Worm (Caenorhabditis elegans) whole organism, midembryonic: ENCODE results near the gene jmjd-2.

Experiments
- T22C8.4 ChIP-seq: fragments of 200-800 bp; sonication (Bioruptor generic); IDR thresholded peaks from 2 replicates; pipeline ENCODE4 v1.3.6; 2022; ENCODE audit warnings: missing genetic modification characterization, missing compliant biosample characterization
- cog-1 ChIP-seq: sonication (generic microtip); optimal IDR thresholded peaks from 2 replicates; lab custom pipeline; 2016; ENCODE audit warnings: missing genetic modification characterization, missing compliant biosample characterization
- flt-1 ChIP-seq: fragments of 200-800 bp; sonication (Bioruptor generic); IDR thresholded peaks from 2 replicates; pipeline ENCODE4 v1.3.6; 2022; ENCODE audit warnings: missing genetic modification characterization, missing compliant biosample characterization
- klf-2 ChIP-seq: fragments of 200-800 bp; sonication (Bioruptor generic); conservative IDR thresholded peaks from 2 replicates; pipeline ENCODE4 v1.3.6; 2022; ENCODE audit warnings: missing genetic modification reagents, missing genetic modification characterization, missing compliant biosample characterization
- med-1 ChIP-seq: sonication (generic microtip); optimal IDR thresholded peaks from 2 replicates; lab custom pipeline; 2017; ENCODE audit warnings: missing genetic modification characterization, mild to moderate bottlenecking, missing compliant biosample characterization, antibody characterized with exemption, missing genetic modification reagents; ENCODE audit not compliant: insufficient read depth
- ref-1 ChIP-seq: fragments of 200-800 bp; sonication (Bioruptor generic); conservative IDR thresholded peaks from 2 replicates; pipeline ENCODE4 v1.3.6; 2022; ENCODE audit warnings: missing genetic modification reagents, missing genetic modification characterization, missing compliant biosample characterization
- tab-1 ChIP-seq: fragments of 200-800 bp; sonication (Bioruptor generic); IDR thresholded peaks from 2 replicates; pipeline ENCODE4 v1.3.6; 2022; ENCODE audit warnings: missing genetic modification characterization, missing compliant biosample characterization
- ztf-23 ChIP-seq: fragments of 200-800 bp; sonication (Bioruptor generic); IDR thresholded peaks from 2 replicates; pipeline ENCODE4 v1.3.6; 2022; ENCODE audit warnings: missing genetic modification reagents, missing genetic modification characterization, missing compliant biosample characterization
- ztf-29 ChIP-seq: fragments of 200-800 bp; sonication (Bioruptor generic); IDR thresholded peaks from 2 replicates; pipeline ENCODE4 v1.3.6; 2022; ENCODE audit warnings: missing genetic modification reagents, missing genetic modification characterization, missing compliant biosample characterization

jmjd-2 gene

DNA sequence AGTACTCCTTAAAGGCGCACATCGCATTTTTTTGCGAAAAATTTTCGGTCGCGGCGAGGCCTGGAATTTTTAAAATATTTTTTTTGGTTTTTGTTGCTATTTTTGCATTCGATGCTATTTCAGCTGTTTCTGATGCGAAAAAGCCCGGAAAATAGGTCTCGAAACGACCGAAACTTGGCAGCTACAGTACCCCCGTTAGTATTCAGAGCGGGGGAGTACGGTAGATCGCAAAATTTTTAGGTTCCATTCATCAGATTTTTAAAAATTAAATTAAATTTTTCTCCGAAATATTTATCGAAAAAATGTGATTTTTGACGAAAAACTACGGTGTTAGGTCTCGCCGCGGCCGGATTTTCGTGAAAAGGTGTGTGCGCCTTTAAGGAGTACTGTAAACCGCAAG is 12.4 kb upstream of the jmjd-2 start:
- TF ChIP-seq med-1 (no peak), flt-1 (GFP tag; lab: Robert Waterston, UW) (no peak), cog-1 (tag; lab: Kevin White, UChicago) (no peak), klf-2 (GFP tag; lab: Robert Waterston, UW) (no peak), ref-1 (GFP tag; lab: Robert Waterston, UW) (no peak), ztf-23 (GFP tag; lab: Robert Waterston, UW) (no peak), T22C8.4 (GFP tag; lab: Robert Waterston, UW) (no peak)

DNA sequence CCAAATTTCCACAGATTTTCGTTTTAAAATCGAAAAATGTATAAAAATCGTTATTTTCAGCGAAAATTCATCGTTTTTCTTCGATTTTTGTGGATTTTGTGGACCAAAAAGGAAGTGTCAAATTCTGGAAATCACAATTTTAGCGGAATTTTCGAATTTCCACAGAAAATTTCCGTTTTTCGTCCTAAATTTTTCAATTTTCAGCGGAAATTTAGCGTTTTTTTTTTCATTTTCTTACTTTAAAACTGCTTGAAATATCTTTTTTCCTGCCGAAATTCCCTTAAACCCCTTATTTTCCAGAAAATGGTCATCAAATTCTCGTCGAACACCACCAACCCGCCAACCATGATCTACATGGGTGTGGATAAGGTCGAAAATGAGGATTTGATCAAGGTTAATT is 8.7 kb upstream of the jmjd-2 start, which contains the start of gene Y54G11A.2:
Y54G11A.2 (plus strand) TSS at position 301 of the 400 bp plus-strand sequence.
- TF ChIP-seq flt-1 (GFP tag; lab: Robert Waterston, UW) = no peak
- TF ChIP-seq T22C8.4 (GFP tag; lab: Robert Waterston, UW) = no peak
- TF ChIP-seq ztf-23 (GFP tag; lab: Robert Waterston, UW) = no peak
- TF ChIP-seq tab-1 (GFP tag; lab: Robert Waterston, UW) = no peak
- TF ChIP-seq cog-1 (tag; lab: Kevin White, UChicago) = no peak
- TF ChIP-seq med-1 = no peak
- no peak for TF ChIP-seq ref-1 (GFP tag; lab: Robert Waterston, UW)
- TF ChIP-seq klf-2 (GFP tag; lab: Robert Waterston, UW) = no peak
- TF ChIP-seq ztf-29 (GFP tag; lab: Robert Waterston, UW) = no peak

DNA sequence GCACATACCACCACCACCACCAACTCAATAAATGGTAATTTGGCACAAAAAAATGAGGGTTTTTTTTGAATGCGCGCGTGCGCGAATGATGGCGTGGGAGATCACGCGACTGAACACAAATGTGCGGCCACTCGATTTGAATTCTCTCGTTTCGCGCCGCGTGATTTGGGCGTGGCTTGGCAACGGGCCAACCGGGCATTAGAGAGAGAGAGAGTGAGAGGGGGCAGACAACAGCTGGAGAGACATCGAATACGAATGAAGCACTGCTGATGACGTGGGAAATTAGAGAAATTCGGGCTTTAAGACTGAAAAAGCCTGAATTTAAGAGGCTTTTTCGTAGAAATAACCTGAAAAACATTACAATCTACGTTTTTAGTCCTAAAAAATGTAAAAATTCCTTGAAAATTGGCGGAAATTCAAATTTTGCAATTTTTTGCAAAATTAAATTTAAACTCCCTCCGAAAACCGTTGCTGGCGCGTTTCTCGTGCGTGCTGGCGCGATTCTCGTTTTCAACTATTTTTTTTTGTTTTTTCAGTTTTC is 8.1 kb upstream of the jmjd-2 start:
- TF ChIP-seq med-1 (no peak), ztf-23 (GFP tag; lab: Robert Waterston, UW) (peak; percentile 66), ref-1 (GFP tag; lab: Robert Waterston, UW) (0 out of 2 replicates have a peak, but pooled peaks have one; percentile 51), ztf-29 (GFP tag; lab: Robert Waterston, UW) (no peak; the same call in 1 of the 2 replicates), tab-1 (GFP tag; lab: Robert Waterston, UW) (no peak), klf-2 (GFP tag; lab: Robert Waterston, UW) (0 out of 2 replicates have a peak, but pooled peaks have one; percentile 31), T22C8.4 (GFP tag; lab: Robert Waterston, UW) (no peak), flt-1 (GFP tag; lab: Robert Waterston, UW) (peak; percentile 83), cog-1 (tag; lab: Kevin White, UChicago) (peak; percentile 66)

DNA sequence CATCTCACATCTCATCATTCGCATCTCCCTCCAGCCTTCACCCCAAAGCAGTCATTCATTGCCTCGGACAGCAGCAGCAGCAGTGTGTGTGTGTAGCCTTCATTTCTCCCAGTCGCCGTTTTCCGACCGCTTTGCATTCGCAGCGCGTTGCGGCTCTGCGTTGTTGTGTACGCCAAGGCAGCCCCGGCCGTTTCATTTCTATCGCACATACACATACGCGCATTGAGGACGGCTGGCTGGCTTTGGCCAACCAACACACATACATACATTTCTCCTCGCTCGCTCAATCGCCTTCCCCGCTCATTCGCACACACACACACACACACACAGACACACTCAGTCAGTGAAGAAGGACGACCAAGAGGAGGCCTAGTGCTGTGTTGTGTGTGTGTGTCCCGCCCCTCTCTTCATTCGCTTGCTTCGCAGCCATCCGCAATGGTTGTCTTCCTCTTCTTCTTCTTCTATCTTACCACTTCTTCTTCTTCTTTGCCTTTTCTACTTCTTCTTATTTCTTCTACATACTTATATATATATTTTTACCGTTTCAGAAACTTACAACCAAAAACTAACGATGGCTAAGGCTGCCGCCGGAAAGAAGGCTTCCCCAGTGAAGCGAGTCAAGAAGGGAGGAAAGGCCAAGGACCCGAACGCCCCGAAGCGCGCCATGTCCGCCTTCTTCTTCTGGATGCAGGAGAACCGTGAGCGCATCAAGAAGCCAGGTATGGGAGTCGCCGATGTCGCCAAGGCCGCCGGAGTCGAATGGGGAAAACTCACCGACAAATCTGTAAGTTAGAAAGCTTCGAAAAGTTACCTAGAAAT is 7.0 kb upstream of the jmjd-2 start, which contains the start of gene hmg-1.1:
hmg-1.1 (plus strand) TSS at position 549 of the 819 bp plus-strand sequence.
- peak; percentile 41; the same call in 1 of the 2 replicates for TF ChIP-seq ztf-29 (GFP tag; lab: Robert Waterston, UW)
- TF ChIP-seq flt-1 (GFP tag; lab: Robert Waterston, UW) = peak; percentile 80; the same call in 1 of the 2 replicates
- no peak for TF ChIP-seq T22C8.4 (GFP tag; lab: Robert Waterston, UW)
- no peak for TF ChIP-seq klf-2 (GFP tag; lab: Robert Waterston, UW)
- TF ChIP-seq ztf-23 (GFP tag; lab: Robert Waterston, UW) = peak; percentile 82
- peak; percentile 72 for TF ChIP-seq cog-1 (tag; lab: Kevin White, UChicago)

DNA sequence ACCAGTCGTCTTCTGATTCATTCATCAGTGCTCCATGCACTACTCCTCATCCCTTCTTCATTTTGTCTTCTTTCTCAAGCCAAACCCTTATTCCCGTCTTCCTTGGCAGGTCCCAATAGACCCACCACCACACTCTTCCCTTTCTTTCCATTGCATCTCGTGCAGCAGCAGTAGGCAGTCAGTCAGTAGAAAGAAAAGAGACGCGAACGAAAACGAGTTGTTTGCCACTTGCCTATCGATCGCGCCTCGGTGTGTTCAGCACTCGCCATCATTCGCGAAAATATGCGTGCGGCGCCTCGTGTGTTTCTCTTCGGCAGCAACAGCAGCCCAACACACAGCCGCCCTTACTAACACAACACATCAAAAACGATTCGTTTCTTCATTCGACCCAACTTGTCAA is 6.1 kb upstream of the jmjd-2 start:
- TF ChIP-seq ztf-23 (GFP tag; lab: Robert Waterston, UW) = peak; percentile 57; the same call in 1 of the 2 replicates
- TF ChIP-seq tab-1 (GFP tag; lab: Robert Waterston, UW) = no peak
- no peak for TF ChIP-seq ref-1 (GFP tag; lab: Robert Waterston, UW)
- peak; percentile 61; the same call in 1 of the 2 replicates for TF ChIP-seq T22C8.4 (GFP tag; lab: Robert Waterston, UW)
- TF ChIP-seq med-1 = peak; percentile 13
- no peak for TF ChIP-seq klf-2 (GFP tag; lab: Robert Waterston, UW)
- TF ChIP-seq cog-1 (tag; lab: Kevin White, UChicago) = no peak
- peak; percentile 71; the same call in 1 of the 2 replicates for TF ChIP-seq flt-1 (GFP tag; lab: Robert Waterston, UW)
- TF ChIP-seq ztf-29 (GFP tag; lab: Robert Waterston, UW) = 0 out of 2 replicates have a peak, but pooled peaks have one; percentile 5

DNA sequence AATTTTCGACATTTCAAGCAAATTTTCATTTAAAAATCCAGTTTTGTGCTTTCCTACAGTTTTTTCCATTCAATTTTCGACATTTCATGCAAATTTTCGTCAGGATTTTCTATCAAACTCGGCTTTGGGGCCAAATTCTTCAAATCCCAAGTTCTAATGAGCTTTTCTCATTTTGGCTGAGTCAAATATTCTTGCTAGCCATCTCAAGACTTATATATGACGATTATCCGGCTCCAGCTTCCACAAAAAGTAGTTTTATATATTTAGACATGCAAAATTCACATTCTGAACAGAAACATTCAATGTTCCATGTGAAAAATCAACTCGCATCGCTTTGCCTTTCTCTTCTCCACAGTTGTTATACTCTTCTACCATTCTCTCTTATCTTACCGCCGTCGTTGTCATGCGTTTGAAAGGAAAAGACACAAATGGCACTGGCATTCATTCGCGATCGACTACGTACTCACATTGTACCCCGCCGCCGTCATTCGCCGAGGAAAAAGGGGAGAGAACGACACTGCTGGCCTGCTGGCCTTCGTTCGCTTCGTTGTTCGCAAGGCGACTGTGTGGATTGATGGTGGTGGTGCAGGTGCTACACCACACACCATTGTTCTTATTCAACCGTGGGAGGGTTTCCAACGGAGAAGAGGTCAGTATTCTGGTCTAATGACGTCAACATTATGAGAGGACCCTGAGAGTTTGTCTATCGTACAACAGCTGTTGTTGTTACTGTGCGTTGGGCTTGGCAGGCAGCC is 4.5 kb upstream of the jmjd-2 start:
- peak; percentile 69 for TF ChIP-seq flt-1 (GFP tag; lab: Robert Waterston, UW)
- TF ChIP-seq klf-2 (GFP tag; lab: Robert Waterston, UW) = no peak
- TF ChIP-seq ztf-29 (GFP tag; lab: Robert Waterston, UW) = no peak
- no peak for TF ChIP-seq ref-1 (GFP tag; lab: Robert Waterston, UW)
- no peak for TF ChIP-seq T22C8.4 (GFP tag; lab: Robert Waterston, UW)
- peak; percentile 24 for TF ChIP-seq med-1
- no peak for TF ChIP-seq cog-1 (tag; lab: Kevin White, UChicago)
- no peak for TF ChIP-seq tab-1 (GFP tag; lab: Robert Waterston, UW)
- TF ChIP-seq ztf-23 (GFP tag; lab: Robert Waterston, UW) = no peak

DNA sequence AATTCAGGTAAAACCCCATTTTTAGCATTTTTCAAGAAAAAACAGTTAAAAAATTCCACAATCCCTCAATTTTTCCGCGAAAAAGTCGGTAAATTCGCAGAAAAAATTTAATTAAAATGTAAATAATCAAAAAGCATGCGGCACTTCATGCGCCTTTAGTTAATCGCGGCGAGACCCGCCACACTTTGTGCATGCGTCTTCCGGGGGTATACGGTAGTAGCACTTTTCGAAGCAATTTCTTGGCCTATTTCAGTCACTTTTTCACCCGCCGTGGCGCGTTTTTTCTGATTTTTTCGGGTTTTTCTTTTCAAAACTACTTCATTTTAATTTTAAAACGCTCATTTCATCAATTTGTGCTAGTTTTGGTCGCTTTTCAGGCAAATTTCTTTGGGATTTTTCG is 3.8 kb upstream of the jmjd-2 start:
- TF ChIP-seq ztf-29 (GFP tag; lab: Robert Waterston, UW) (no peak), ztf-23 (GFP tag; lab: Robert Waterston, UW) (no peak), klf-2 (GFP tag; lab: Robert Waterston, UW) (no peak)

DNA sequence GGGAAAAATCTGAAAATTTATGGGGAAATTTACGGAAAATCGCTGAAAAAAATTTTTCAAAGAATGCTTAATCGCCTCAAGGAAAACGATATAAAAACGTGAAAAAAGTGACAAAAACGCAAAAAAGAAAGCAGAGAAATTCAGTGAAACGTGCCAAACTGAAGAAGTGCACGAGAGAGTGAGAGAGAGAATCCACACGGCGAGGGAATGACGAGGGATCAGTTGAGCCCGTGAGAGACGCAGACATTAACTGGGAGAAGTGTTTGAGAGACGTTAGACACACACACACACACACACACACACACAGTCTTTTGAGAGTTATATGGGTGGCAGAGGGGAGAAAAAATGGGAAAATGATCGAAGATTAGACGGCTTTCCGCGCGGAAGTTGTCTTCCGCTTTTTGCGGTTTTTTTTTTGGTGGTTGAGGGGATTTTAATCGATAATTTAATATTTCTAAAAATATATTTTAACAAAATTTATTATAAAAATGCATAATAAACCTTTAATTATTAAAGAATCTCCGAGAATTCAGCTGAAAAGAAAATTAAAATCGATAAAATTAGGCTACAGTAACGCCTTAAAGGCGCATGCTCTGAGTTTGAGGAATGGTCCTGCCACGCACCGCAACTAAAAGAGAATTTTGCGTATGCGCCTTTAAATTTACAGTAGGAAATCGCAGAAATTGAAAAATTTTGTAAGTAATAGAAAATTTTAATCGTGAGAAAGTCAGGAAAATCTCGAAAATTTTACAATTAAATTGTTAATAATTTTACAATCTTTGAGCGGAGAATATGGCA is 1.3 kb upstream of the jmjd-2 start:
- TF ChIP-seq ztf-29 (GFP tag; lab: Robert Waterston, UW) (no peak), T22C8.4 (GFP tag; lab: Robert Waterston, UW) (no peak), med-1 (no peak), tab-1 (GFP tag; lab: Robert Waterston, UW) (no peak), ztf-23 (GFP tag; lab: Robert Waterston, UW) (no peak), flt-1 (GFP tag; lab: Robert Waterston, UW) (no peak), klf-2 (GFP tag; lab: Robert Waterston, UW) (no peak), ref-1 (GFP tag; lab: Robert Waterston, UW) (no peak), cog-1 (tag; lab: Kevin White, UChicago) (no peak)
